Worm (Caenorhabditis elegans) whole organism, early embryonic: ENCODE results near the gene memo-1.

Source experiments
- B0310.2 ChIP-seq: sonication (generic microtip); optimal IDR thresholded peaks from 2 replicates; lab custom pipeline; 2016; ENCODE audit warnings: mild to moderate bottlenecking, missing genetic modification characterization, missing compliant biosample characterization
- F13C5.2 ChIP-seq: sonication (generic microtip); optimal IDR thresholded peaks from 2 replicates; lab custom pipeline; 2017; ENCODE audit warnings: mild to moderate bottlenecking, missing genetic modification characterization, inconsistent platforms, missing compliant biosample characterization
- aly-1 ChIP-seq: sonication (generic microtip); optimal IDR thresholded peaks from 2 replicates; lab custom pipeline; 2016; ENCODE audit warnings: missing genetic modification characterization, missing compliant biosample characterization
- ama-1 ChIP-seq: fragments of 150-350 bp; optimal IDR thresholded peaks from 2 replicates; lab custom pipeline; 2014
- ceh-13 ChIP-seq: fragments of 200-800 bp; sonication (Bioruptor generic); optimal IDR thresholded peaks from 2 replicates; lab custom pipeline; 2018; ENCODE audit warnings: mild to moderate bottlenecking, missing genetic modification characterization, missing compliant biosample characterization
- ceh-36 ChIP-seq: sonication (generic microtip); optimal IDR thresholded peaks from 2 replicates; lab custom pipeline; 2016; ENCODE audit warnings: missing genetic modification characterization, inconsistent platforms, missing compliant biosample characterization
- ets-7 ChIP-seq: sonication (generic microtip); optimal IDR thresholded peaks from 2 replicates; lab custom pipeline; 2016; ENCODE audit warnings: missing genotype, missing genetic modification characterization, missing compliant biosample characterization
- flt-1 ChIP-seq: fragments of 200-800 bp; sonication (Bioruptor generic); IDR thresholded peaks from 2 replicates; pipeline ENCODE4 v1.3.6; 2022; ENCODE audit warnings: missing genetic modification characterization, missing compliant biosample characterization
- hmbx-1 ChIP-seq: sonication (generic microtip); optimal IDR thresholded peaks from 2 replicates; lab custom pipeline; 2016; ENCODE audit warnings: mild to moderate bottlenecking, missing genetic modification characterization, missing compliant biosample characterization
- hmg-4 ChIP-seq: fragments of 200-800 bp; sonication (Bioruptor generic); optimal IDR thresholded peaks from 2 replicates; lab custom pipeline; 2018; ENCODE audit warnings: mild to moderate bottlenecking, missing genetic modification characterization, missing compliant biosample characterization
- hnd-1 ChIP-seq: sonication (generic microtip); optimal IDR thresholded peaks from 2 replicates; lab custom pipeline; 2016; ENCODE audit warnings: missing genetic modification characterization, missing compliant biosample characterization
- pes-1 ChIP-seq: fragments of 200-800 bp; sonication (Bioruptor generic); IDR thresholded peaks from 2 replicates; pipeline ENCODE4 v1.3.6; 2022; ENCODE audit warnings: missing genetic modification reagents, missing genetic modification characterization, missing compliant biosample characterization
- scrt-1 ChIP-seq: fragments of 200-800 bp; sonication (Bioruptor generic); IDR thresholded peaks from 2 replicates; pipeline ENCODE4 v1.3.6; 2022; ENCODE audit warnings: missing genetic modification characterization, missing compliant biosample characterization
- sea-1 ChIP-seq: fragments of 200-800 bp; sonication (Bioruptor generic); conservative IDR thresholded peaks from 2 replicates; pipeline ENCODE4 v1.3.6; 2022; ENCODE audit warnings: missing genetic modification characterization, missing compliant biosample characterization
- tbx-11 ChIP-seq: fragments of 200-800 bp; sonication (Bioruptor generic); IDR thresholded peaks from 2 replicates; pipeline ENCODE4 v1.3.6; 2022; ENCODE audit warnings: missing genetic modification characterization, missing compliant biosample characterization
- tbx-37 ChIP-seq: fragments of 200-800 bp; sonication (Bioruptor generic); conservative IDR thresholded peaks from 2 replicates; pipeline ENCODE4 v1.3.6; 2022; ENCODE audit warnings: missing genetic modification reagents, missing genetic modification characterization, missing compliant biosample characterization
- tra-4 ChIP-seq: sonication (generic microtip); optimal IDR thresholded peaks from 2 replicates; lab custom pipeline; 2017; ENCODE audit warnings: missing genetic modification characterization, missing compliant biosample characterization

memo-1 gene

DNA sequence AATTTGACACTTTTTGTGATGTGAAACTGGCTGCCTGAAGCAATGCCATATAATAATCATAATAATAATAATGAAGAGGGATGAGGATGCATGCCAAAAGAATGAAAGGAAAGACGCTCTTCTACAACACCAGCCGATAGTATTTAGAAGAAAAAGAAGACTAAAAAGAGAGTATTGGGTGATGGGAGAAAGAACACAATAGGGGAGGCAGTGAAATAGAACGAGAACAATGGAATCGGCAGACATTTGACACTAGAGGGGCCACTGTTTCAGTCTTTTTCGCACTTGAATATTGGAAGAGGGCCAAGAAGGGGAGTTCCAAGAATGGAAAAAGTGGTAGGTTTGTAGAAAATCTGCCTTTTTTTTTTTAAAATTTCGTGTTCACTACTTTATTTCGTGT, at the start of gene memo-1:
Gene memo-1 (minus strand): TSS at position 2 of the 400 bp plus-strand sequence.
- no peak for TF ChIP-seq tra-4
- TF ChIP-seq ama-1 (lab: Kevin White, UChicago), result no peak
- no peak for TF ChIP-seq F13C5.2
- TF ChIP-seq B0310.2 (tag; lab: Kevin White, UChicago), result no peak
- TF ChIP-seq hnd-1, result no peak
- no peak for TF ChIP-seq tbx-37 (GFP tag; lab: Robert Waterston, UW)
- TF ChIP-seq pes-1 (GFP tag; lab: Robert Waterston, UW), result no peak
- TF ChIP-seq ets-7, result no peak
- TF ChIP-seq tbx-11 (GFP tag; lab: Robert Waterston, UW), result no peak
- TF ChIP-seq flt-1 (GFP tag; lab: Robert Waterston, UW), result no peak

DNA sequence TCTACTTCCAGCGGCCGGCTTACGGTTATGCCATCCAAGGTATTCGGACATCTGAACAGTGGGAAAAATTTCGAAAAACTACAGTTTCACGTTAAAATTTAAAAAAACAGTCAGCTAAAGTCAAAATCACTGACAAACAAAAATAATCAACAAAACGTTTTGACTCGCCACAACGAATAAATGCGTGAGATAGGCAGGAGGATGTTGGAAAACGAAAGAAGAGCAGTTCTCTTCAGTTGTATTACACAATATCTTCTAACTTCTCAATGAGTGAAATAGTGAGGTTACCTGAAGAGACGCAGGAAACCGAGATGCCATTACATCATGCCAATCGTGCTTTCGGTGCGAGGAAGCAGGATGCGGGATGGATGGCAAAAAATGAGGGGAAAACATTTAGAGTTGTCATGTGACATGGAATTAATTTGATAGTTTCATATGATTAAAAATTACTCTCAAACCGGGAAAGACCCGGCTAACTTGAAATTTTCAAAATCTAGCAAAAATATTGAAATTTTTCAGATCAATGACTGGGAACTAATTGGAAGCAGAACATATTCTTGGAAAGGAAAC, 46.9 kb upstream of the memo-1 start, which contains the start of gene F40A3.6:
Gene F40A3.6 (minus strand): TSS at position 51 of the 570 bp plus-strand sequence.
- no peak for TF ChIP-seq ets-7
- no peak for TF ChIP-seq scrt-1 (GFP tag; lab: Robert Waterston, UW)
- no peak for TF ChIP-seq ama-1 (lab: Kevin White, UChicago)
- no peak for TF ChIP-seq tbx-11 (GFP tag; lab: Robert Waterston, UW)
- TF ChIP-seq pes-1 (GFP tag; lab: Robert Waterston, UW), result no peak
- TF ChIP-seq aly-1, result no peak
- TF ChIP-seq hmbx-1 (tag; lab: Kevin White, UChicago), result no peak
- TF ChIP-seq hnd-1, result no peak
- TF ChIP-seq ceh-36 (tag; lab: Kevin White, UChicago), result no peak

DNA sequence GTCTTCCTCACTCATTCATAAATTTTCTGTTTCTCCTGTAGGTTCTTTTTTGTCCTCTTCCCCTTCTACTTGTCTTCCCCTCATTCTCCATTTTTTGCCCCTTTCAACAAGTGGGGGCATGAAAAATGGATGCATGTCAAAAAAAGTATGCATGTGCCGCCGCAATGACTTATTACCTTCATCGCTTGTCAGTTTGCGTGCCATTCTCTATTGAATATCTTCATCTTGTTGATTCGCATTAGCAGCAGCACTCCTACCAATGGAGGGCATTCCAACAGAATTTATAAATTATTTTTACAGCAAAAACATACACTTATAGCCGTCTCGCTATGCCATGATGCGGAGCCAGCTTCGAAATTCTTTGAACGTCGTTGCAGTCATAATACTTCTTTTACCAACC, 44.3 kb upstream of the memo-1 start, which contains the start of gene F40A3.1:
Gene F40A3.1 (plus strand): TSS at position 301 of the 400 bp plus-strand sequence.
- TF ChIP-seq pes-1 (GFP tag; lab: Robert Waterston, UW) (no peak), tbx-37 (GFP tag; lab: Robert Waterston, UW) (no peak), ets-7 (no peak), tra-4 (no peak), ceh-36 (tag; lab: Kevin White, UChicago) (no peak), aly-1 (no peak), sea-1 (no peak), ama-1 (lab: Kevin White, UChicago) (no peak)

DNA sequence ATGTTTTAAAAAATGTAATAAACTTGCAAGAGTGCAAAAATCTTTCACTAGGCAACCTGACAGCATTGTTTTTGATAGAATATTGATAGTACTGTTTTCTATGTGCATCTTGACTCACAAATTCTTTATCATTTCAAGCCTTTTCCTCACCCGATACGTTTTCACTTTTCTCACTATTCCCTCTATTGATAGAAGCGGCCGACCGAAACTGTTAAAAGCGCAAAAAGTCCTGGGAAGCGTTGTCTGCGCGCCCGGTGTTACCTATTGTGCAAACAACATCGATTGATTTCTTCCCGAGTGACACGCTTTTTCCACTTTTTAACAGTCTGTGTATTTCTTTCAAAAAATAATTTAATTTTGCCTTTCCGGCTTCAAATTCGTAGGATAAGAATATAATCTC, 41.1 kb upstream of the memo-1 start:
- TF ChIP-seq ets-7, result no peak
- no peak for TF ChIP-seq ama-1 (lab: Kevin White, UChicago)
- TF ChIP-seq pes-1 (GFP tag; lab: Robert Waterston, UW), result no peak
- TF ChIP-seq F13C5.2, result no peak
- no peak for TF ChIP-seq hmbx-1 (tag; lab: Kevin White, UChicago)
- TF ChIP-seq scrt-1 (GFP tag; lab: Robert Waterston, UW), result no peak
- TF ChIP-seq ceh-13 (GFP tag; lab: Kevin White, UChicago), result no peak
- no peak for TF ChIP-seq sea-1

DNA sequence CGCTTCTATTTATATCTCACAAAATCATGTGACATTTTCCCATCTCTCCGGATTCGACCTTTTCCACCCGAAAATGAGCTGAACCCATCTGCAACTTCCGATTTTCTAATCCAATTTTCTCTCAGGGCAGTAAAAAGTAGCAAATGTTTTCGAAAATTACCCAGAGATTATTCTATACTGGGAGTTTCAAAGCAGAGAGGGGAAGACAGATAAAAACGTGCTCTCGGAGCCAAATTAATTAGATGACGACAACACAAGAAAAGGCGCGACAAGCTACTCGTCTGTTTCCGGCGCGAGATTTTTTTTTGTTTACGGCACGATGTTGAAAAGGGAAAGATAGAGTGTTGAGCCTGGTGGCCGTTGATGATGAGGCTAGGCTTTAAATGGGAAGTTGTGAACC, 37.5 kb upstream of the memo-1 start:
- TF ChIP-seq flt-1 (GFP tag; lab: Robert Waterston, UW) (no peak), aly-1 (no peak)

DNA sequence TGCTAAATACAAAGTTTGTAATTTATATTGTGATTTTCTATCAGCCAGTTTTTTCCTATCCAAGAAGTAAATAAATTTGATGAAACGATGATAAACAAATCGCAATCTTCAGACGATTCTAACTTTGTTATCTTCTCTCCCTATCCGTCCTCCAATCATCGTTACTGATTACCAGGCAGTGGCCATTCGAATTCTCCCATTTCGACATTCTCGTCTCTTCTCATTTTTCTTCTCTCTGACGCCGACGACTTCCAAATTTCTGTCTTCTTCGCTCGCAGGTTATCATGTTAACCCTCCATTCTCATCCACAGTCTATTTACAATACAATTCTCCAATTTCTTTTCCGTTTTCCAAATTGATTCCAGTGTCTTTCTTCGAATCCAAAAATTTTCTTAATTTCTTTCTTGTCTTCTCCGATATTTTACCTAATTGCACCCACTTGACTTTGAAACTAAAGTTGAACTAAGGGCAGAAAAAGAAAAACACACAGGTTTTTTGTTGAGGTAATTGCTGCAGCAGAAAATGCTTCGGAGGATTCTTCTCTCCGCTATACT, 31.5 kb upstream of the memo-1 start, which contains the start of gene F40A3.2:
Gene F40A3.2 (plus strand): TSS at position 504 of the 554 bp plus-strand sequence.
- TF ChIP-seq ets-7 (no peak), pes-1 (GFP tag; lab: Robert Waterston, UW) (no peak)

DNA sequence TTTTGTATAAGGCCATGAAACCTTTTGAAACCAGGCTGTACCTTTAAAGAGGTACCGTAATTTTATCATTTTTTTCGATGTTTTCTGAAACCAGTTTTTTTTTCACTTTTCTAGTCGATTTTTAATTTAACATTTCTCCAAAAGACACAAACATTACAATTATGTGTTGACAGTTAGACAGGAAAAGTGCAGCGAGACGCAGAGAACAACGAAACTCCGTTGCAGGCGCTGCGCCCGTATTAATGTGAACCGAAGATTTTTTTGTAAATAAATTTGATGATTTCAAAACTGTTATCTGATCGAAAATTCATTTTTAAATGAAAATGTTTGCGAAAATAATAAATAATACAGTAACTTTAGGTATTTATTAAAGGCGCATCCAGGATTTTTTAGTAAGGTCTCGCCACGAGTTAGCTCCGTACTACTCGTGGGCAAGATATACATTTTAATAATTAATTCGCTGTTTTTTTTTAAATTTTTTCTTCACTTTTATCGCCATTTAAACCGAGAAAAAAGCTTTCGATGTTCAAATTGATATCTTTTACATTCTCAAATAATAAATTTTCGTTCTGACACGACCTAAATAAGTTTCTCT, 30.0 kb upstream of the memo-1 start, which contains the start of gene F40A3.3:
Gene F40A3.3 (plus strand): TSS at position 564 of the 595 bp plus-strand sequence.
- TF ChIP-seq aly-1, result no peak
- no peak for TF ChIP-seq scrt-1 (GFP tag; lab: Robert Waterston, UW)
- TF ChIP-seq tra-4, result no peak
- no peak for TF ChIP-seq ama-1 (lab: Kevin White, UChicago)
- no peak for TF ChIP-seq F13C5.2
- TF ChIP-seq tbx-37 (GFP tag; lab: Robert Waterston, UW), result no peak
- no peak for TF ChIP-seq hnd-1
- no peak for TF ChIP-seq pes-1 (GFP tag; lab: Robert Waterston, UW)
- TF ChIP-seq sea-1, result no peak

DNA sequence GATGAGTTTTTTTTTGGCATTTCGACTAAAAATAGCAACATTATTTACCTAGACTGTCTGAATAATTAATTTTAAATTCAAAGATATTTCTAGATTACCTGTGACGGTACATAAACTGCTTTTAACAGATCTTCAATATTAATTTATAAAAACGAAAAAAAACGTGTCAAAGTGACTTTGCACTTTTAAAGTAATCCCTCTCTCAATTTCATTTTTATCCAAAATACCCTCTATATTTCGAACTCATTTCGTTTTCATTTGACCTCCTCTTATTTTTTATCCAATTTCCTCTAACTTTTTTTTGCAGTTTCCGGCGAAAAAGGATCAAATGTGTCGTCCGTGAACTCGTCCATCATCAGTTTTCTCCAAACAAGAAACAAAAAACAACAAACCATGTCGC, 28.5 kb upstream of the memo-1 start, which contains the start of gene F40A3.4:
Gene F40A3.4 (plus strand): TSS at position 301 of the 400 bp plus-strand sequence.
- TF ChIP-seq hmbx-1 (tag; lab: Kevin White, UChicago) (no peak), ceh-13 (GFP tag; lab: Kevin White, UChicago) (no peak), pes-1 (GFP tag; lab: Robert Waterston, UW) (no peak), F13C5.2 (no peak), tbx-37 (GFP tag; lab: Robert Waterston, UW) (no peak), hnd-1 (no peak), B0310.2 (tag; lab: Kevin White, UChicago) (no peak), tbx-11 (GFP tag; lab: Robert Waterston, UW) (no peak), tra-4 (no peak), flt-1 (GFP tag; lab: Robert Waterston, UW) (no peak), sea-1 (no peak), aly-1 (no peak), ceh-36 (tag; lab: Kevin White, UChicago) (no peak), hmg-4 (GFP tag; lab: Kevin White, UChicago) (no peak)
